Worm (Caenorhabditis elegans) whole organism, L2 larva: ENCODE measurements around the gene F56C3.3.

Experiments
- C34F6.9 ChIP-seq: fragments of 150-350 bp; optimal IDR thresholded peaks from 2 replicates; lab custom pipeline; 2014; ENCODE audit warnings: missing biosample characterization, missing genetic modification characterization
- R02D3.7 ChIP-seq: fragments of 150-350 bp; optimal IDR thresholded peaks from 2 replicates; lab custom pipeline; 2014; ENCODE audit warnings: missing biosample characterization, missing genetic modification characterization
- Y55F3AM.14 ChIP-seq: fragments of 200-800 bp; sonication (Bioruptor generic); optimal IDR thresholded peaks from 2 replicates; lab custom pipeline; 2018; ENCODE audit warnings: mild to moderate bottlenecking, missing genetic modification characterization, missing compliant biosample characterization
- ZK546.5 ChIP-seq: sonication (generic microtip); optimal IDR thresholded peaks from 2 replicates; lab custom pipeline; 2017; ENCODE audit warnings: missing biosample characterization, missing genetic modification characterization
- alr-1 ChIP-seq: fragments of 150-350 bp; optimal IDR thresholded peaks from 2 replicates; lab custom pipeline; 2014; ENCODE audit warnings: missing biosample characterization, missing genetic modification characterization
- aly-2 ChIP-seq: fragments of 150-350 bp; optimal IDR thresholded peaks from 2 replicates; lab custom pipeline; 2014; ENCODE audit warnings: missing biosample characterization, missing genetic modification characterization
- ama-1 ChIP-seq: fragments of 150-350 bp; optimal IDR thresholded peaks from 2 replicates; lab custom pipeline; 2018; ENCODE audit warnings: inconsistent platforms
- blmp-1 ChIP-seq: sonication (generic microtip); optimal IDR thresholded peaks from 2 replicates; lab custom pipeline; 2017; ENCODE audit warnings: missing genetic modification characterization, mild to moderate bottlenecking, missing compliant biosample characterization, antibody characterized with exemption, moderate library complexity; ENCODE audit not compliant: insufficient read depth
- ceh-16 ChIP-seq: fragments of 150-350 bp; optimal IDR thresholded peaks from 2 replicates; lab custom pipeline; 2014; ENCODE audit warnings: missing biosample characterization, missing genetic modification characterization
- ceh-82 ChIP-seq: fragments of 150-350 bp; optimal IDR thresholded peaks from 2 replicates; lab custom pipeline; 2014; ENCODE audit warnings: missing biosample characterization, missing genetic modification characterization
- crh-2 ChIP-seq: sonication (generic microtip); optimal IDR thresholded peaks from 2 replicates; lab custom pipeline; 2017; ENCODE audit warnings: missing biosample characterization, missing genetic modification characterization
- dmd-4 ChIP-seq: sonication (generic microtip); optimal IDR thresholded peaks from 2 replicates; lab custom pipeline; 2017; ENCODE audit warnings: missing biosample characterization, missing genetic modification characterization
- elt-1 ChIP-seq: fragments of 150-350 bp; optimal IDR thresholded peaks from 2 replicates; lab custom pipeline; 2014; ENCODE audit warnings: missing biosample characterization, missing genetic modification characterization
- elt-3 ChIP-seq: sonication (generic microtip); optimal IDR thresholded peaks from 2 replicates; lab custom pipeline; 2017; ENCODE audit warnings: missing biosample characterization, missing genetic modification characterization
- fos-1 ChIP-seq: fragments of 150-350 bp; optimal IDR thresholded peaks from 2 replicates; lab custom pipeline; 2014; ENCODE audit warnings: missing biosample characterization, missing genetic modification characterization
- gmeb-1 ChIP-seq: fragments of 150-350 bp; optimal IDR thresholded peaks from 2 replicates; lab custom pipeline; 2014; ENCODE audit warnings: missing biosample characterization, missing genetic modification characterization
- lin-11 ChIP-seq: fragments of 150-350 bp; sonication (generic microtip); optimal IDR thresholded peaks from 2 replicates; lab custom pipeline; 2014; ENCODE audit warnings: missing biosample characterization, missing genetic modification characterization, inconsistent platforms, mixed read lengths
- lin-13 ChIP-seq: fragments of 150-350 bp; optimal IDR thresholded peaks from 2 replicates; lab custom pipeline; 2014; ENCODE audit warnings: missing biosample characterization, missing genetic modification reagents, missing genetic modification characterization
- lin-39 ChIP-seq: fragments of 150-350 bp; optimal IDR thresholded peaks from 2 replicates; lab custom pipeline; 2014; ENCODE audit warnings: missing biosample characterization, missing genetic modification reagents, missing genetic modification characterization
- lsy-2 ChIP-seq, 2 experiments: fragments of 150-350 bp in 1 of 2; sonication (generic microtip) in 1 of 2; optimal IDR thresholded peaks; 2 replicates each; lab custom pipeline; 2014 to 2017; ENCODE audit warnings: missing biosample characterization in 2 of 2, missing genetic modification characterization in 2 of 2
- mab-5 ChIP-seq: fragments of 150-350 bp; optimal IDR thresholded peaks from 2 replicates; lab custom pipeline; 2014; ENCODE audit warnings: missing biosample characterization, missing genetic modification characterization
- mdl-1 ChIP-seq, 2 experiments: fragments of 150-350 bp in 1 of 2; sonication (generic microtip) in 1 of 2; optimal IDR thresholded peaks; 2 replicates each; lab custom pipeline; 2017; ENCODE audit warnings: missing biosample characterization in 2 of 2, missing genetic modification characterization in 2 of 2
- nhr-10 ChIP-seq: sonication (generic microtip); optimal IDR thresholded peaks from 2 replicates; lab custom pipeline; 2017; ENCODE audit warnings: missing biosample characterization, missing genetic modification characterization
- nhr-11 ChIP-seq: fragments of 150-350 bp; optimal IDR thresholded peaks from 2 replicates; lab custom pipeline; 2014; ENCODE audit warnings: missing biosample characterization, missing genetic modification characterization
- nhr-12 ChIP-seq: fragments of 150-350 bp; optimal IDR thresholded peaks from 2 replicates; lab custom pipeline; 2014; ENCODE audit warnings: missing biosample characterization, missing genetic modification characterization
- nhr-129 ChIP-seq: fragments of 150-350 bp; optimal IDR thresholded peaks from 2 replicates; lab custom pipeline; 2014; ENCODE audit warnings: missing biosample characterization, missing genetic modification characterization
- nhr-21 ChIP-seq: fragments of 150-350 bp; optimal IDR thresholded peaks from 2 replicates; lab custom pipeline; 2014; ENCODE audit warnings: missing biosample characterization, missing genetic modification characterization
- nhr-25 ChIP-seq: fragments of 150-350 bp; sonication (generic microtip); optimal IDR thresholded peaks from 3 replicates; lab custom pipeline; 2014; ENCODE audit warnings: missing biosample characterization, missing genetic modification characterization
- nhr-77 ChIP-seq: fragments of 150-350 bp; optimal IDR thresholded peaks from 2 replicates; lab custom pipeline; 2014; ENCODE audit warnings: missing biosample characterization, missing genetic modification characterization
- peb-1 ChIP-seq: fragments of 150-350 bp; optimal IDR thresholded peaks from 2 replicates; lab custom pipeline; 2014; ENCODE audit warnings: missing biosample characterization, missing genetic modification characterization
- sem-4 ChIP-seq: fragments of 150-350 bp; optimal IDR thresholded peaks from 2 replicates; lab custom pipeline; 2014; ENCODE audit warnings: missing biosample characterization, missing genetic modification reagents, missing genetic modification characterization
- sma-3 ChIP-seq: sonication (generic microtip); optimal IDR thresholded peaks from 2 replicates; lab custom pipeline; 2016; ENCODE audit warnings: missing genetic modification reagents, missing genetic modification characterization, missing compliant biosample characterization
- snpc-4 ChIP-seq: fragments of 150-350 bp; optimal IDR thresholded peaks from 2 replicates; lab custom pipeline; 2014; ENCODE audit warnings: missing biosample characterization, missing genetic modification characterization
- unc-39 ChIP-seq: fragments of 150-350 bp; optimal IDR thresholded peaks from 2 replicates; lab custom pipeline; 2014; ENCODE audit warnings: missing biosample characterization, missing genetic modification characterization
- unc-55 ChIP-seq: fragments of 150-350 bp; sonication (generic microtip); optimal IDR thresholded peaks from 3 replicates; lab custom pipeline; 2014; ENCODE audit warnings: missing biosample characterization, missing genetic modification reagents, missing genetic modification characterization
- unc-62 ChIP-seq: fragments of 150-350 bp; optimal IDR thresholded peaks from 2 replicates; lab custom pipeline; 2014; ENCODE audit warnings: missing biosample characterization, missing genetic modification reagents, missing genetic modification characterization
- ztf-1 ChIP-seq: fragments of 200-800 bp; sonication (Bioruptor generic); conservative IDR thresholded peaks from 2 replicates; pipeline ENCODE4 v1.3.6; 2022; ENCODE audit warnings: missing genetic modification characterization, missing compliant biosample characterization
- ztf-11 ChIP-seq: sonication (generic microtip); optimal IDR thresholded peaks from 2 replicates; lab custom pipeline; 2017; ENCODE audit warnings: missing biosample characterization, missing genetic modification characterization

Gene F56C3.3

ce11 chrX:1386893-1387367 is 28.7 kb upstream of the F56C3.3 start, which contains the start of gene F56C3.1:
Gene F56C3.1 (plus strand): TSS chrX:1387317.
- TF ChIP-seq snpc-4 (tag; lab: Kevin White, UChicago) (no peak), crh-2 (no peak), R02D3.7 (tag; lab: Kevin White, UChicago) (no peak), sem-4 (no peak), ztf-1 (no peak), elt-3 (tag; lab: Kevin White, UChicago) (no peak), blmp-1 (tag; lab: Kevin White, UChicago) (no peak), dmd-4 (no peak), peb-1 (tag; lab: Kevin White, UChicago) (no peak), nhr-129 (tag; lab: Kevin White, UChicago) (no peak), ztf-11 (tag; lab: Kevin White, UChicago) (no peak), fos-1 (tag; lab: Kevin White, UChicago) (no peak), ceh-16 (no peak), nhr-21 (tag; lab: Kevin White, UChicago) (no peak), mdl-1 (tag; optimal IDR thresholded peaks at IDR 0.05; lab: Kevin White, UChicago) (no peak), lsy-2 (tag; optimal IDR thresholded peaks at IDR 0.05; lab: Kevin White, UChicago) (no peak), unc-39 (no peak)
- TF ChIP-seq, all 48 proteins: peak for 0

- no peak for TF ChIP-seq nhr-25 (tag; lab: Kevin White, UChicago)
- TF ChIP-seq blmp-1 (tag; lab: Kevin White, UChicago): no peak
- TF ChIP-seq lin-11 (tag; lab: Kevin White, UChicago): no peak
- TF ChIP-seq C34F6.9 (tag; lab: Kevin White, UChicago): no peak
These were observed 26.3 kb upstream of the F56C3.3 start, which contains the start of gene F56C3.8 for ce11 chrX:1384538-1384937. Gene F56C3.8 (minus strand): TSS chrX:1384638.

- TF ChIP-seq lin-39 (no peak), peb-1 (tag; lab: Kevin White, UChicago) (no peak), alr-1 (tag; lab: Kevin White, UChicago) (no peak), elt-1 (tag; lab: Kevin White, UChicago) (no peak), Y55F3AM.14 (GFP tag; lab: Kevin White, UChicago) (no peak), mdl-1 (tag; optimal IDR thresholded peaks at IDR 0.05; lab: Kevin White, UChicago) (no peak), sem-4 (no peak), mab-5 (no peak), ceh-82 (tag; lab: Kevin White, UChicago) (no peak), gmeb-1 (no peak), lin-13 (GFP tag; lab: Kevin White, UChicago) (no peak), lsy-2 (tag; optimal IDR thresholded peaks at IDR 0.05; lab: Kevin White, UChicago) (no peak), dmd-4 (no peak), nhr-129 (tag; lab: Kevin White, UChicago) (no peak), ztf-11 (tag; lab: Kevin White, UChicago) (no peak), nhr-25 (tag; lab: Kevin White, UChicago) (no peak), elt-3 (tag; lab: Kevin White, UChicago) (no peak), fos-1 (tag; lab: Kevin White, UChicago) (no peak), nhr-77 (no peak), ztf-1 (no peak)
These were observed 25.4 kb upstream of the F56C3.3 start for ce11 chrX:1383546-1383945.

- no peak for TF ChIP-seq ZK546.5 (tag; lab: Kevin White, UChicago)
- TF ChIP-seq nhr-21 (tag; lab: Kevin White, UChicago): no peak
- no peak for TF ChIP-seq blmp-1 (tag; lab: Kevin White, UChicago)
- no peak for TF ChIP-seq nhr-11
- TF ChIP-seq unc-55 (GFP tag; lab: Kevin White, UChicago): no peak
- no peak for TF ChIP-seq ztf-11 (tag; lab: Kevin White, UChicago)
- TF ChIP-seq unc-39: no peak
- TF ChIP-seq nhr-12: no peak
- no peak for TF ChIP-seq alr-1 (tag; lab: Kevin White, UChicago)
- TF ChIP-seq ama-1 (lab: Kevin White, UChicago): no peak
- no peak for TF ChIP-seq nhr-129 (tag; lab: Kevin White, UChicago)
- TF ChIP-seq ztf-1: no peak
- TF ChIP-seq Y55F3AM.14 (GFP tag; lab: Kevin White, UChicago): no peak
- TF ChIP-seq aly-2: no peak
- no peak for TF ChIP-seq sma-3 (GFP tag; lab: Kevin White, UChicago)
- no peak for TF ChIP-seq unc-62 (GFP tag; lab: Kevin White, UChicago)
- no peak for TF ChIP-seq nhr-10 (tag; lab: Kevin White, UChicago)
- TF ChIP-seq, all 48 proteins: peak for 0
These were observed 23.4 kb upstream of the F56C3.3 start, which contains the start of gene F56C3.10 for ce11 chrX:1381565-1381964. Gene F56C3.10 (minus strand): TSS chrX:1381665.
